Worm (Caenorhabditis elegans) whole organism, L2 larva: ENCODE results near the gene clec-142.

Experiments used
- R02D3.7 ChIP-seq: fragments of 150-350 bp; optimal IDR thresholded peaks from 2 replicates; lab custom pipeline; 2014; ENCODE audit warnings: missing biosample characterization, missing genetic modification characterization
- ama-1 ChIP-seq: fragments of 150-350 bp; optimal IDR thresholded peaks from 2 replicates; lab custom pipeline; 2018; ENCODE audit warnings: inconsistent platforms
- ceh-16 ChIP-seq: fragments of 150-350 bp; optimal IDR thresholded peaks from 2 replicates; lab custom pipeline; 2014; ENCODE audit warnings: missing biosample characterization, missing genetic modification characterization
- egl-27 ChIP-seq: sonication (generic microtip); optimal IDR thresholded peaks from 3 replicates; lab custom pipeline; 2017; ENCODE audit warnings: missing biosample characterization, missing genetic modification reagents, missing genetic modification characterization
- elt-1 ChIP-seq: fragments of 150-350 bp; optimal IDR thresholded peaks from 2 replicates; lab custom pipeline; 2014; ENCODE audit warnings: missing biosample characterization, missing genetic modification characterization
- lin-13 ChIP-seq: fragments of 150-350 bp; optimal IDR thresholded peaks from 2 replicates; lab custom pipeline; 2014; ENCODE audit warnings: missing biosample characterization, missing genetic modification reagents, missing genetic modification characterization
- mbf-1 ChIP-seq: sonication (generic microtip); optimal IDR thresholded peaks from 2 replicates; lab custom pipeline; 2017; ENCODE audit warnings: missing biosample characterization, missing genetic modification characterization
- nhr-11 ChIP-seq: fragments of 150-350 bp; optimal IDR thresholded peaks from 2 replicates; lab custom pipeline; 2014; ENCODE audit warnings: missing biosample characterization, missing genetic modification characterization
- nhr-25 ChIP-seq: fragments of 150-350 bp; sonication (generic microtip); optimal IDR thresholded peaks from 3 replicates; lab custom pipeline; 2014; ENCODE audit warnings: missing biosample characterization, missing genetic modification characterization
- skn-1 ChIP-seq: sonication (generic microtip); optimal IDR thresholded peaks from 2 replicates; lab custom pipeline; 2017; ENCODE audit warnings: missing biosample characterization, missing genetic modification characterization
- unc-55 ChIP-seq: fragments of 150-350 bp; sonication (generic microtip); optimal IDR thresholded peaks from 3 replicates; lab custom pipeline; 2014; ENCODE audit warnings: missing biosample characterization, missing genetic modification reagents, missing genetic modification characterization
- unc-62 ChIP-seq: fragments of 150-350 bp; optimal IDR thresholded peaks from 2 replicates; lab custom pipeline; 2014; ENCODE audit warnings: missing biosample characterization, missing genetic modification reagents, missing genetic modification characterization

ce11 chrII:8264619-8265018, 13.9 kb upstream of the clec-142 start, which contains the start of gene srdh-1:
- TF ChIP-seq egl-27 (tag; lab: Kevin White, UChicago): no peak
- TF ChIP-seq nhr-25 (tag; lab: Kevin White, UChicago): no peak
- TF ChIP-seq ceh-16 (tag; lab: Kevin White, UChicago): no peak
- no peak for TF ChIP-seq elt-1 (tag; lab: Kevin White, UChicago)
- no peak for TF ChIP-seq unc-62
- TF ChIP-seq skn-1 (tag; lab: Kevin White, UChicago): no peak
- TF ChIP-seq R02D3.7 (tag; lab: Kevin White, UChicago): no peak
- TF ChIP-seq nhr-11 (tag; lab: Kevin White, UChicago): no peak
- TF ChIP-seq ama-1 (lab: Kevin White, UChicago): no peak
- no peak for TF ChIP-seq lin-13 (GFP tag; lab: Kevin White, UChicago)
- no peak for TF ChIP-seq mbf-1 (tag; lab: Kevin White, UChicago)
- no peak for TF ChIP-seq unc-55 (GFP tag; lab: Kevin White, UChicago)
